Worm (Caenorhabditis elegans) whole organism, young adult: Measurements from ENCODE around the gene phy-3.

Experiments used
- F22D6.2 ChIP-seq: sonication (generic microtip); optimal IDR thresholded peaks from 2 replicates; lab custom pipeline; 2016; ENCODE audit warnings: mild to moderate bottlenecking, missing genetic modification characterization, missing compliant biosample characterization
- F23B12.7 ChIP-seq: sonication (generic microtip); optimal IDR thresholded peaks from 2 replicates; lab custom pipeline; 2017; ENCODE audit warnings: missing genetic modification characterization, mild to moderate bottlenecking, missing compliant biosample characterization, antibody characterized with exemption, moderate library complexity; ENCODE audit not compliant: insufficient read depth
- F52B5.7 ChIP-seq: sonication (generic microtip); optimal IDR thresholded peaks from 2 replicates; lab custom pipeline; 2016; ENCODE audit warnings: mild to moderate bottlenecking, missing genetic modification characterization, missing compliant biosample characterization
- F55B11.4 ChIP-seq: sonication (generic microtip); optimal IDR thresholded peaks from 2 replicates; lab custom pipeline; 2016; ENCODE audit warnings: missing compliant biosample characterization, missing genetic modification characterization, borderline replicate concordance; ENCODE audit not compliant: insufficient read depth
- F57A8.1 ChIP-seq: fragments of 200-800 bp; sonication (Bioruptor generic); optimal IDR thresholded peaks from 2 replicates; lab custom pipeline; 2018; ENCODE audit warnings: mild to moderate bottlenecking, missing genetic modification characterization, moderate library complexity, missing compliant biosample characterization
- K12H6.12 ChIP-seq: fragments of 200-800 bp; sonication (Bioruptor generic); optimal IDR thresholded peaks from 2 replicates; lab custom pipeline; 2018; ENCODE audit warnings: mild to moderate bottlenecking, missing genetic modification characterization, missing compliant biosample characterization
- Y56A3A.18 ChIP-seq: fragments of 200-800 bp; sonication (Bioruptor generic); IDR thresholded peaks from 2 replicates; pipeline ENCODE4 v1.3.6; 2022; ENCODE audit warnings: missing genetic modification reagents, missing genetic modification characterization, missing compliant biosample characterization
- akir-1 ChIP-seq: fragments of 200-800 bp; sonication (Bioruptor generic); optimal IDR thresholded peaks from 2 replicates; lab custom pipeline; 2018; ENCODE audit warnings: mild to moderate bottlenecking, missing genetic modification characterization, moderate library complexity, missing compliant biosample characterization
- athp-1 ChIP-seq: sonication (generic microtip); optimal IDR thresholded peaks from 2 replicates; lab custom pipeline; 2017; ENCODE audit warnings: mild to moderate bottlenecking, missing genetic modification characterization, missing compliant biosample characterization
- attf-5 ChIP-seq: fragments of 200-800 bp; sonication (Bioruptor generic); optimal IDR thresholded peaks from 2 replicates; lab custom pipeline; 2018; ENCODE audit warnings: mild to moderate bottlenecking, missing genetic modification characterization, missing compliant biosample characterization
- attf-6 ChIP-seq: fragments of 200-800 bp; sonication (Bioruptor generic); IDR thresholded peaks from 2 replicates; pipeline ENCODE4 v1.3.6; 2022; ENCODE audit warnings: missing genetic modification reagents, missing genetic modification characterization, missing compliant biosample characterization
- bed-2 ChIP-seq: fragments of 200-800 bp; sonication (Bioruptor generic); IDR thresholded peaks from 2 replicates; pipeline ENCODE4 v1.3.6; 2022; ENCODE audit warnings: missing genetic modification reagents, missing genetic modification characterization, missing compliant biosample characterization
- ccch-3 ChIP-seq: fragments of 200-800 bp; sonication (Bioruptor generic); optimal IDR thresholded peaks from 2 replicates; lab custom pipeline; 2018; ENCODE audit warnings: mild to moderate bottlenecking, missing genetic modification characterization, missing compliant biosample characterization
- ceh-40 ChIP-seq: fragments of 200-800 bp; sonication (Bioruptor generic); IDR thresholded peaks from 2 replicates; pipeline ENCODE4 v1.3.6; 2022; ENCODE audit warnings: missing genetic modification characterization, missing compliant biosample characterization
- efl-1 ChIP-seq: fragments of 150-350 bp; optimal IDR thresholded peaks from 2 replicates; lab custom pipeline; 2014; ENCODE audit warnings: missing biosample characterization, missing genetic modification reagents, missing genetic modification characterization
- egl-44 ChIP-seq: fragments of 200-800 bp; sonication (Bioruptor generic); IDR thresholded peaks from 2 replicates; pipeline ENCODE4 v1.3.6; 2022; ENCODE audit warnings: missing genetic modification reagents, missing genetic modification characterization, missing compliant biosample characterization
- hmg-20 ChIP-seq: fragments of 200-800 bp; sonication (Bioruptor generic); IDR thresholded peaks from 2 replicates; pipeline ENCODE4 v1.3.6; 2022; ENCODE audit warnings: missing genetic modification reagents, missing genetic modification characterization, missing compliant biosample characterization
- hrde-1 ChIP-seq: sonication (generic microtip); optimal IDR thresholded peaks from 2 replicates; lab custom pipeline; 2016; ENCODE audit warnings: missing genetic modification characterization, mild to moderate bottlenecking, missing compliant biosample characterization, moderate library complexity, missing genotype, missing genetic modification reagents, borderline replicate concordance
- hsf-1 ChIP-seq: fragments of 200-800 bp; sonication (Bioruptor generic); IDR thresholded peaks from 2 replicates; pipeline ENCODE4 v1.3.6; 2022; ENCODE audit warnings: missing genetic modification reagents, missing genetic modification characterization, missing compliant biosample characterization
- let-607 ChIP-seq, 2 experiments: fragments of 200-800 bp in 1 of 2; sonication (Bioruptor generic) in 1 of 2; sonication (generic microtip) in 1 of 2; optimal IDR thresholded peaks; 2 replicates each; lab custom pipeline; 2016 to 2018; ENCODE audit warnings: mild to moderate bottlenecking in 2 of 2, missing compliant biosample characterization in 2 of 2, missing genetic modification characterization in 2 of 2, moderate library complexity in 2 of 2, missing genotype in 1 of 2
- madf-10 ChIP-seq: sonication (generic microtip); optimal IDR thresholded peaks from 2 replicates; lab custom pipeline; 2016; ENCODE audit warnings: mild to moderate bottlenecking, missing genetic modification characterization, missing compliant biosample characterization
- madf-3 ChIP-seq: fragments of 200-800 bp; sonication (Bioruptor generic); IDR thresholded peaks from 2 replicates; pipeline ENCODE4 v1.3.6; 2022; ENCODE audit warnings: missing genetic modification reagents, missing genetic modification characterization, missing compliant biosample characterization
- mel-28 ChIP-seq: sonication (generic microtip); optimal IDR thresholded peaks from 2 replicates; lab custom pipeline; 2016; ENCODE audit warnings: borderline replicate concordance, mild to moderate bottlenecking, missing genetic modification characterization, missing compliant biosample characterization
- mes-4 ChIP-seq: sonication (generic microtip); optimal IDR thresholded peaks from 2 replicates; lab custom pipeline; 2016; ENCODE audit warnings: missing genotype, missing genetic modification characterization, missing compliant biosample characterization
- nfya-2 ChIP-seq: fragments of 200-800 bp; sonication (Bioruptor generic); IDR thresholded peaks from 2 replicates; pipeline ENCODE4 v1.3.6; 2022; ENCODE audit warnings: missing genetic modification reagents, missing genetic modification characterization, missing compliant biosample characterization
- rcor-1 ChIP-seq: fragments of 200-800 bp; sonication (Bioruptor generic); IDR thresholded peaks from 2 replicates; pipeline ENCODE4 v1.3.6; 2022; ENCODE audit warnings: missing genetic modification reagents, missing genetic modification characterization, missing compliant biosample characterization
- repo-1 ChIP-seq: sonication (generic microtip); optimal IDR thresholded peaks from 2 replicates; lab custom pipeline; 2017; ENCODE audit warnings: mild to moderate bottlenecking, missing genetic modification characterization, missing compliant biosample characterization
- rpc-1 ChIP-seq, 2 experiments: fragments of 150-350 bp in 1 of 2; sonication (generic microtip) in 1 of 2; optimal IDR thresholded peaks; 2 replicates each; lab custom pipeline; 2014 to 2018; ENCODE audit warnings: missing biosample characterization in 1 of 2, missing genetic modification characterization in 1 of 2, missing genetic modification reagents in 1 of 2, missing genotype in 1 of 2
- sptf-2 ChIP-seq: fragments of 200-800 bp; sonication (Bioruptor generic); optimal IDR thresholded peaks from 2 replicates; lab custom pipeline; 2018; ENCODE audit warnings: mild to moderate bottlenecking, missing genetic modification characterization, missing compliant biosample characterization
- zfh-2 ChIP-seq: fragments of 200-800 bp; sonication (Bioruptor generic); conservative IDR thresholded peaks from 2 replicates; pipeline ENCODE4 v1.3.6; 2022; ENCODE audit warnings: missing genetic modification reagents, missing genetic modification characterization, missing compliant biosample characterization
- ztf-26 ChIP-seq: sonication (generic microtip); optimal IDR thresholded peaks from 2 replicates; lab custom pipeline; 2017; ENCODE audit warnings: missing genetic modification characterization, missing compliant biosample characterization
- ztf-3 ChIP-seq: fragments of 200-800 bp; sonication (Bioruptor generic); optimal IDR thresholded peaks from 2 replicates; lab custom pipeline; 2018; ENCODE audit warnings: mild to moderate bottlenecking, missing genetic modification characterization, missing compliant biosample characterization

Gene phy-3

ce11 chrV:16874966-16875365 lies 42.0 kb downstream of the phy-3 start, which contains the start of gene F49A5.10:
TSS of gene F49A5.10 (plus strand) at chrV:16875266.
- TF ChIP-seq madf-3 (GFP tag; lab: Robert Waterston, UW) (no peak), sptf-2 (no peak), mes-4 (tag; lab: Kevin White, UChicago) (no peak), rpc-1 (optimal IDR thresholded peaks at IDR 0.05; lab: Kevin White, UChicago) (no peak), rpc-1 (tag; optimal IDR thresholded peaks at IDR 0.05; lab: Kevin White, UChicago) (no peak), mel-28 (tag; lab: Kevin White, UChicago) (no peak)
- TF ChIP-seq, all 124 proteins: peak for 0

DNA sequence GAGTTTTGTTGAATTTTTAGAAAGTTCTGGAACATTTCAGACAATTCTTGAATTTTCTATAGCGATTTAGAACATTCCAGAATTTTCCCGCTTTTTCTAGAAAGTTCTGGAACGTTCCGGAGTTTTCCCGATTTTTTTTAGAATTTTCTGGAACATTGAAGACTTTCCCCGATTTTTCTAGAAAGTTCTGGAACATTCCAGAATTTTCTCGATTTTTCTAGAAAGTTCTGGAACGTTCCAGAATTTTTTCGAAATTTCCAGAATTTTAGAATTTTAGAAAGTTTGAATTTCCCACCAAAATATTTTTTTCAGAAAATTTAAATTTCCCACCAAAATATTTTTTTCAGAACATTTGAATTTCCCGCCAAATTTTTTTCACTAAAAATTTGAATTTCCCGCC lies 44.1 kb downstream of the phy-3 start:
- TF ChIP-seq hsf-1, result peak; percentile 92

- TF ChIP-seq F55B11.4 (no peak), F52B5.7 (tag; lab: Kevin White, UChicago) (no peak), bed-2 (no peak), ztf-3 (GFP tag; lab: Kevin White, UChicago) (no peak), rcor-1 (GFP tag; lab: Robert Waterston, UW) (no peak), hrde-1 (tag; lab: Kevin White, UChicago) (no peak), K12H6.12 (tag; lab: Kevin White, UChicago) (no peak), efl-1 (GFP tag; lab: Kevin White, UChicago) (no peak), attf-6 (GFP tag; lab: Robert Waterston, UW) (no peak), F57A8.1 (no peak), F23B12.7 (tag; lab: Kevin White, UChicago) (no peak)
These were observed 46.6 kb downstream of the phy-3 start for ce11 chrV:16879532-16879931.

- TF ChIP-seq egl-44, result no peak
- TF ChIP-seq madf-10 (tag; lab: Kevin White, UChicago), result no peak
- TF ChIP-seq ztf-26 (tag; lab: Kevin White, UChicago), result no peak
- TF ChIP-seq, all 124 proteins: peak for 0
These were observed 47.1 kb downstream of the phy-3 start, which contains the start of gene F09C6.3 for ce11 chrV:16880054-16880453. TSS of gene F09C6.3 (minus strand) at chrV:16880154.

DNA sequence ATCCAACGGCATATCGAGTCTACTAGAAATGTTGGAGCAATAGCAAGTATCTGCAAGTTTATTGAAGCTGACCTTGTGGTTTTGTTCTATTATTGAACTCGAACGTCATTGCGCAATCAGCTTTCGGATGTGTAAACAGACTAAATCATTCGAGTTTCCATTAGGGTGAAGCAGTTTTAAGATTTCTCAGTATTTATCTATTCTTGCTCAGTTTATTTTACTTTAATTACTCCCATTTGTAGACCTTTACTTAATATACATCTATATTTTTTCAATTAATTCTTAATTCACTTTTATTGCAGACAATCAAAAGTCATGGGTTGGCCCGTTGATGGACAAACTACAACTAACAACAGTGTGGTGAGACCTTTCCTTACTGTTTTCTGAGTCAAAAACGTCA lies 47.7 kb downstream of the phy-3 start, which contains the start of gene F09C6.14:
Gene F09C6.14, plus strand, starts transcription at position 301 of the 400 bp plus-strand sequence.
- no peak for TF ChIP-seq madf-3 (GFP tag; lab: Robert Waterston, UW)
- TF ChIP-seq ccch-3 (GFP tag; lab: Kevin White, UChicago), result no peak
- TF ChIP-seq repo-1 (tag; lab: Kevin White, UChicago), result no peak
- no peak for TF ChIP-seq nfya-2 (GFP tag; lab: Robert Waterston, UW)
- no peak for TF ChIP-seq F22D6.2 (tag; lab: Kevin White, UChicago)
- no peak for TF ChIP-seq let-607 (tag; optimal IDR thresholded peaks at IDR 0.05; lab: Kevin White, UChicago)
- TF ChIP-seq hmg-20, result no peak
- TF ChIP-seq athp-1, result no peak
- TF ChIP-seq Y56A3A.18 (GFP tag; lab: Robert Waterston, UW), result no peak
- TF ChIP-seq ceh-40, result no peak
- no peak for TF ChIP-seq akir-1
- TF ChIP-seq K12H6.12 (tag; lab: Kevin White, UChicago), result no peak
- TF ChIP-seq attf-5 (GFP tag; lab: Kevin White, UChicago), result no peak
- TF ChIP-seq sptf-2, result no peak
- no peak for TF ChIP-seq zfh-2 (GFP tag; lab: Robert Waterston, UW)
